Worm (Caenorhabditis elegans) whole organism, L4/young adult: ENCODE measurements around the gene hpo-9.

ENCODE experiments used
- W03F9.2 ChIP-seq: fragments of 150-350 bp; optimal IDR thresholded peaks from 2 replicates; lab custom pipeline; 2014; ENCODE audit warnings: missing biosample characterization, missing genetic modification characterization
- dao-5 ChIP-seq: sonication (generic microtip); optimal IDR thresholded peaks from 2 replicates; lab custom pipeline; 2016; ENCODE audit warnings: missing genotype, missing genetic modification characterization, moderate library complexity, missing compliant biosample characterization
- him-1 ChIP-seq: sonication (generic microtip); optimal IDR thresholded peaks from 2 replicates; lab custom pipeline; 2016; ENCODE audit warnings: missing genotype, missing genetic modification reagents, missing genetic modification characterization, missing compliant biosample characterization

hpo-9 gene

ce11 chrV:7234726-7235125 lies 2.2 kb downstream of the hpo-9 start, which contains the start of gene C05C8.5:
TSS of gene C05C8.5 (minus strand) at chrV:7234826.
- TF ChIP-seq him-1 (tag; lab: Kevin White, UChicago) = no peak
- TF ChIP-seq W03F9.2 = no peak
- TF ChIP-seq dao-5 = no peak

DNA sequence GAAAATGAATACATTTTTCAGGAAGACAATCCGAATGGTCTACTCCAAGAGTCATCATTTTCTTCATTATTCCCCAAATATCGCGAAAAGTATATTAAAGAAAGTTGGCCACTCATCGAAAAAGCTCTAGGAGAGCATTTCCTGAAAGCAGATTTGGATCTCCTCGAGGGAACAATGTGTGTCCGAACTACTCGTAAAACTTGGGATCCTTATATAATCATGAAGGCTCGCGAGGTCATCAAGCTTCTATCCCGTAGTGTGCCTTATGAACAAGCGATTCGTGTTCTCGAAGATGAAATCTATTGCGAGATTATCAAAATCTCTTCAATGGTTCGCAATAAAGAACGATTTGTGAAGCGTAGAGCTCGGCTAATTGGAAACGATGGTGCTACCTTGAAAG lies 5.4 kb downstream of the hpo-9 start:
- TF ChIP-seq him-1 (tag; lab: Kevin White, UChicago) = no peak
- no peak for TF ChIP-seq W03F9.2

DNA sequence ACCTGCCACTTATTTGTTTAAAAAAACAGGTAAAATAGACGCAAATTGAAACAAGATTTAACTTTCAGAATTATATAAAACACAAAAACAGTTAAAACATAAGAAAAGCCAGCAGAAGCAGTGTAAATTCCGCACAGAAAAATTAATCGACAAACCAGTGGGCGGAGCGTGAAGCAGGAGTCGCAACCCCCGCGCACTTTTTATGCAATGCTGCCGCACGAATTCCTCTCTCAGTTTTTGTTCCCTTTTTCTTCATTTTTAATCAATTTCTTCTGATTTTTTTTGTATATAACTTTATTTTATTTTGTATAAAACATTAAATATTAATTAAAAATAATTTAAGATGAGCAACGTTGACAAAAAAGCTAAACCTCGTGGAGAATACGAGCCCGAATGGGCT lies 6.1 kb downstream of the hpo-9 start, which contains the start of the genes gei-6 and krr-1:
gei-6 (minus strand) TSS at position 2 of the 400 bp plus-strand sequence.
krr-1 (plus strand) TSS at position 344 of the 400 bp plus-strand sequence.
- TF ChIP-seq dao-5 (no peak), W03F9.2 (peak; percentile 33)

DNA sequence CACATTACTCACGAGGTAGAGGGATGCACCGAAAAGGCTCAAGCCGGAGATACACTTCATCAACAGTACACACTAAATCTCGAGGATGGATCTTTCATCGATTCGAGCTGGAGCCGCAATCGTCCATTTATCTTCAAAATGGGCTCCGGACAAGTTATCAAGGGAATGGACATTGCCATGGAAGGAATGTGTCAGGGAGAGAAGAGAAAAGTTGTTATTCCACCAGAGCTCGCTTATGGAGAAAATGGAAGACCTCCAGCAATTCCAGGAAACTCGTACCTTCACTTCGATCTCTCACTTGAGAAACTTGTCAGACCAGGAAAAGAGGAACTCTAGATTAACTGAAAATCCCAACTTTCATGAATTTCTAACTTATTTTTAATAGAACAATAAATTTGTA lies 11.0 kb downstream of the hpo-9 start:
- TF ChIP-seq him-1 (tag; lab: Kevin White, UChicago) = no peak
- TF ChIP-seq W03F9.2 = no peak
- TF ChIP-seq dao-5 = no peak

- no peak for TF ChIP-seq him-1 (tag; lab: Kevin White, UChicago)
- no peak for TF ChIP-seq dao-5
- TF ChIP-seq W03F9.2 = no peak
Measured at ce11 chrV:7224947-7225346, 12.0 kb downstream of the hpo-9 start, which contains the start of gene fkb-3. TSS of gene fkb-3 (plus strand) at chrV:7225223.

DNA sequence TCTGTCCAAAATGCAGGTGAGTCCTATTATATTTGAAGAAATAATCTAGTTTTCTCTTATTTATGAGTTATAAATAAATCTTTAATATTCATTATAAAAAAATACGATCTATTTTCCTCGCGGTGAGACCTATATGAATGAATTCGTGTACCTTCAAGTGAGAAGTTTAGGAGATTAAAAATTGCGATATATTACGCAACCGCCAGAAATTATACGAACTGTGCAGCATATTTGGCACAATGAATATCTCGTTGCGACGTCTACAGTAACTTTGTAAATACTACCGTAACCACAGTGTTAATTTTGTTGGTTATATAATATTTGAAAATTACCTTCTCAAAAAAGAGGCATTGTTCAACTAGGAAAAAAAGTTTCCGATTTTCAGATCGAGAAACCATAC lies 12.6 kb downstream of the hpo-9 start:
- TF ChIP-seq W03F9.2 = no peak
- no peak for TF ChIP-seq dao-5
- no peak for TF ChIP-seq him-1 (tag; lab: Kevin White, UChicago)

- TF ChIP-seq him-1 (tag; lab: Kevin White, UChicago) (no peak), W03F9.2 (no peak)
Measured at ce11 chrV:7223941-7224340, 13.0 kb downstream of the hpo-9 start, which contains the start of gene C13F10.1. TSS of gene C13F10.1 (plus strand) at chrV:7224078.

ce11 chrV:7223152-7223551 lies 13.8 kb downstream of the hpo-9 start, which contains the start of gene C13F10.7:
TSS of gene C13F10.7 (minus strand) at chrV:7223252.
- TF ChIP-seq W03F9.2 = no peak
- TF ChIP-seq him-1 (tag; lab: Kevin White, UChicago) = no peak

DNA sequence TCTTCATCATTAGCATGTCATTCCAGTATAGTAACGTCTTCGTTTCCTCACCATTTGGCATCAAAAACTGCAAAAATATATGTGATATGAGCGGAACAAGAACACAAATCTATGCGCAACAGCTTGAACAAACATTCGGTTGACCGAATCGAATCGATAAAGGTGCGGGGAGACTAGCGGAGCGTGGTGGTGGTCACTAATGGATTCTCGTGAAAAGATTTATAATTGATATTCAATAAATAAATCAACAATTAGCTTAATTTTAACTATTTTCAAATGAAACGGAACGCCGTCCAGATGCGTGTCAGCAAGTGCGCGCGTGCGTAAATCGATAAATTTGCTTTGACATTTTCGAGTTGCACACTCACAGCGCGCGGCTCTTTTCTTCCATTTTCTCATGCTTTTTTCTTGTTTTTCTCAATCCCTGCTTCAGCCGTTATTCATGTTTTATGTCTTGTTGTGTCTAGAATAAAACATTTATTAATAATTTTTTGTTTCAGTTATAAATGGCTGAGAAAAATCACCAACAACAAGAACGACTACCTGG lies 15.9 kb downstream of the hpo-9 start, which contains the start of the genes C13F10.8, C13F10.6 and kxd-1:
C13F10.8 (minus strand) TSS at position 51 of the 547 bp plus-strand sequence.
C13F10.6 (minus strand) TSS at position 67 of the 547 bp plus-strand sequence.
kxd-1 (plus strand) TSS at position 497 of the 547 bp plus-strand sequence.
- no peak for TF ChIP-seq dao-5
- no peak for TF ChIP-seq him-1 (tag; lab: Kevin White, UChicago)
- TF ChIP-seq W03F9.2 = no peak

DNA sequence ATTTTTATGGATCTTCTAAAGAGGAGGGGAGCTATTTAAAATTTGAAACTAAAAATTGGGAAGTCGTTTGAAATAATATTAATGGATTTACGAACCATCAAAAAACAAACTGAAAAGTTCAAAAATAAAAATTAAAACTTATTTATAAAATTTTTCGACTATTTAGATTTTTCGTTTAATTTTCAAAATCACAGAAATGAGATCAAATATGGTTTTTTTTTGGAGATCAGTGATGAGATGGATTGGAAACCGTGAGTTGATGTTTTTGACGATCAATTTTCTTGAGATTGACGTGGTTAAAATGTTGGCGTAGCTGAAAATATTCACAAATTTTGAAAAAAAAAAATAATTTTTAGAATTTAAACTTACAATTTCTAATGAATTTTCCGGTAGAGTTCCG lies 17.9 kb downstream of the hpo-9 start, which contains the start of gene C13F10.5:
C13F10.5 (minus strand) TSS at position 101 of the 400 bp plus-strand sequence.
- TF ChIP-seq dao-5 (no peak), W03F9.2 (no peak), him-1 (tag; lab: Kevin White, UChicago) (no peak)

DNA sequence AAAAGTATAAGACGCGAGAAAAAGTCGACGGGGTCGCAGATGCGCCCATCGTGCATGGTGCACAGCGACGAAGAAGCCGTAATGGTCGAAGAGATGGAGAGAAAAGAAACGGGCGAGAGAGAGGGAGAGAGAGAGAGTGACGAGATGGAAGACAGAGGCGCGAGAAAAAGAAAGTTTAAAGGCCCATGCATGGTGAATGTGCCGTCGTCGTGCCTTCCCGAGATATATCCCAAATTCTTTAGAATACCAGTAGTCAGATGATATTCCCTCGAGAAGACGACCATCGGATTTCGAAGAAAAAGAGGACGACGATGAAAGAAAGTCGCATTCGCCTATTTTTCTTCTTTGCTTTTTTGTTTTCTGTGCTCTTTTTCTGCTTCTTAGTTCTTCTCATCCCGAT lies 20.9 kb downstream of the hpo-9 start:
- TF ChIP-seq W03F9.2 (no peak), him-1 (tag; lab: Kevin White, UChicago) (peak; percentile 24)

DNA sequence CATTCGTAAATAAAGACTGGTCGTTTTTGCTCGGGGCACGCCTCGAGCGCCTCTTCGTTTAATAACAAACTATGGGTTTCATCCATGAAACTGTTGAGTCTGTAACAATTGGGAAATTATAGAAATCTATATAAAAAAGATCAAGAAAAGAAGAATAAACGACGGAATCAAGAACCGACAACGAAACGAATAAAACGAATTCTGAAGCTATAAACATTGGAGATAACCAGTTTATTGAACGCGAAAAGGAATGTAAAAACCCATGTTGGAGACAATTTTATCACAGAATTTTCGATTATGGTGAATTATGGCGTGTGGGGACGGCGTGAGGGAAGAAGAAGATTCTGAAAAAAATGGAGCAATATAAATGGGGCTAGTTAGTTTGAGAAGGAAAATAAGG lies 22.1 kb downstream of the hpo-9 start, which contains the start of gene soap-1:
soap-1 (minus strand) TSS at position 101 of the 400 bp plus-strand sequence.
- no peak for TF ChIP-seq dao-5
- TF ChIP-seq W03F9.2 = no peak
- no peak for TF ChIP-seq him-1 (tag; lab: Kevin White, UChicago)

DNA sequence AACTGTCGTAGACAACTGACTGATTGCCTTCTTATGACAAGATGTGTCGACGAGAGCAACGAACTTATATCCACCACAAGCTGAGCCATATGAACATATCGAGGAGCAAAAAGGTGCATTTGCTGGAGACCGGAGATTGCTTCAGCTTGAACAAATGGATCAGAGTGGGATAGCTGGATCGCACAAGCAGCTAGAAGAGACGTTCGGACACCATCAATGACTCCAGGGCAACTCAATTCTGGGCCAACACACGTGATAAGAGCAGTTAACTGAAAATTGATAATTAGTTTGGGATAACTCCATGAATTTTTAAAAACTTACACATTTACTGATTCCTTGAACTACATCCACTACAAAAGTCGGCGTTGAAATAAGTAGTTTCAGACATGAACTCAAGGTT lies 27.9 kb downstream of the hpo-9 start:
- TF ChIP-seq him-1 (tag; lab: Kevin White, UChicago) (no peak), W03F9.2 (no peak), dao-5 (no peak)

DNA sequence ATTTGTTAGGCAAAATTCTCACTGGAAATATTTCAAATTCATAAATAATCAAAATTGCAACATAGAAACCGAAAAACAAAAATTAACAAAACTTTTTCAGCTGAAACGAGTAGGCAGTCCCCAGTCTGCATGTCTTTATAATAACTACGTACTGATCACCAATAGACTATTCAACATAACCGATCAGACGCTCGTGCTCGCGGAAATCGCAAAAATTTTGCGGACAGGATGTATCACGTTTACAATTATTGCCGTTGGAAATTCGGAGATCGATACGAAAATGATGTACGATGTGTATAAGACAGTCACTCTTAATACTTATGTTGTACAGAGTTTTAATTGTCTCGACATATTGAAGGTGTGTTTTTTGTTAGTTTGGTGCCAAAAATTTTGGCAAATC lies 35.6 kb downstream of the hpo-9 start:
- TF ChIP-seq him-1 (tag; lab: Kevin White, UChicago) = no peak
- no peak for TF ChIP-seq W03F9.2
- no peak for TF ChIP-seq dao-5

ce11 chrV:7199932-7200331 lies 37.0 kb downstream of the hpo-9 start, which contains the start of gene F09G2.1:
TSS of gene F09G2.1 (plus strand) at chrV:7200232.
- TF ChIP-seq W03F9.2 = no peak
- no peak for TF ChIP-seq him-1 (tag; lab: Kevin White, UChicago)
- TF ChIP-seq dao-5 = no peak
